Worm (Caenorhabditis elegans) whole organism, L1 larva: Measurements from ENCODE around the gene T19D12.1.
A peak's percentile ranks its signal among the peaks of the same experiment; 100 is the strongest.

Source experiments
- C16A3.4 ChIP-seq: fragments of 150-350 bp; optimal IDR thresholded peaks from 2 replicates; lab custom pipeline; 2014; ENCODE audit warnings: missing biosample characterization, missing genetic modification characterization
- C34B4.2 ChIP-seq: sonication (generic microtip); optimal IDR thresholded peaks from 2 replicates; lab custom pipeline; 2017; ENCODE audit warnings: mild to moderate bottlenecking, missing genetic modification characterization, missing compliant biosample characterization
- F16B12.6 ChIP-seq: fragments of 150-350 bp; optimal IDR thresholded peaks from 2 replicates; lab custom pipeline; 2014; ENCODE audit warnings: missing biosample characterization, missing genetic modification characterization
- Y116A8C.19 ChIP-seq: sonication (generic microtip); optimal IDR thresholded peaks from 2 replicates; lab custom pipeline; 2016; ENCODE audit warnings: missing compliant biosample characterization, missing genetic modification characterization, borderline replicate concordance
- blmp-1 ChIP-seq: fragments of 150-350 bp; optimal IDR thresholded peaks from 2 replicates; lab custom pipeline; 2014; ENCODE audit warnings: missing biosample characterization, missing genetic modification characterization
- ceh-63 ChIP-seq: fragments of 200-800 bp; sonication (Bioruptor generic); optimal IDR thresholded peaks from 2 replicates; lab custom pipeline; 2018; ENCODE audit warnings: mild to moderate bottlenecking, missing genetic modification characterization, missing compliant biosample characterization
- ceh-82 ChIP-seq, 3 experiments: fragments of 150-350 bp in 1 of 3; sonication (generic microtip) in 2 of 3; optimal IDR thresholded peaks; 2 replicates each; lab custom pipeline; 2014 to 2017; ENCODE audit warnings: missing biosample characterization in 3 of 3, missing genetic modification characterization in 3 of 3
- ceh-88 ChIP-seq: fragments of 200-800 bp; sonication (Bioruptor generic); IDR thresholded peaks from 2 replicates; pipeline ENCODE4 v1.3.6; 2022; ENCODE audit warnings: missing genetic modification characterization, missing compliant biosample characterization
- ceh-90 ChIP-seq: sonication (generic microtip); optimal IDR thresholded peaks from 2 replicates; lab custom pipeline; 2016; ENCODE audit warnings: missing genetic modification characterization, missing compliant biosample characterization
- ces-1 ChIP-seq: fragments of 150-350 bp; optimal IDR thresholded peaks from 2 replicates; lab custom pipeline; 2014; ENCODE audit warnings: missing biosample characterization, missing genetic modification reagents, missing genetic modification characterization
- efl-1 ChIP-seq, 4 experiments: fragments of 150-350 bp; optimal IDR thresholded peaks in 3 of 4; peaks in 1 of 4; 1 replicate in 1 of 4; 2 replicates in 3 of 4; lab custom pipeline; 2014; ENCODE audit warnings: missing biosample characterization in 2 of 4, missing genetic modification characterization in 2 of 4, missing genetic modification reagents in 2 of 4
- egl-27 ChIP-seq, 2 experiments: fragments of 150-350 bp in 1 of 2; sonication (generic microtip); optimal IDR thresholded peaks; 3 replicates each; lab custom pipeline; 2017 to 2018; ENCODE audit warnings: missing biosample characterization in 2 of 2, missing genetic modification characterization in 2 of 2, missing genetic modification reagents in 2 of 2
- elt-2 ChIP-seq: sonication (generic microtip); optimal IDR thresholded peaks from 2 replicates; lab custom pipeline; 2016; ENCODE audit warnings: missing genetic modification characterization, mild to moderate bottlenecking, inconsistent platforms, missing compliant biosample characterization, missing genetic modification reagents
- fkh-10 ChIP-seq: sonication (generic microtip); optimal IDR thresholded peaks from 2 replicates; lab custom pipeline; 2017; ENCODE audit warnings: missing biosample characterization, missing genetic modification reagents, missing genetic modification characterization
- fkh-4 ChIP-seq: sonication (generic microtip); optimal IDR thresholded peaks from 2 replicates; lab custom pipeline; 2016; ENCODE audit warnings: missing compliant biosample characterization, missing genetic modification characterization, borderline replicate concordance
- irx-1 ChIP-seq: sonication (generic microtip); optimal IDR thresholded peaks from 2 replicates; lab custom pipeline; 2016; ENCODE audit warnings: missing genetic modification characterization, missing compliant biosample characterization
- jun-1 ChIP-seq: fragments of 150-350 bp; optimal IDR thresholded peaks from 2 replicates; lab custom pipeline; 2014; ENCODE audit warnings: missing biosample characterization, missing genetic modification reagents, missing genetic modification characterization
- lin-13 ChIP-seq: fragments of 150-350 bp; optimal IDR thresholded peaks from 2 replicates; lab custom pipeline; 2014; ENCODE audit warnings: missing biosample characterization, missing genetic modification reagents, missing genetic modification characterization
- lin-14 ChIP-seq: fragments of 200-800 bp; sonication (Bioruptor generic); optimal IDR thresholded peaks from 2 replicates; lab custom pipeline; 2018; ENCODE audit warnings: mild to moderate bottlenecking, missing genetic modification characterization, moderate library complexity, missing compliant biosample characterization
- lin-35 ChIP-seq, 2 experiments: fragments of 150-350 bp; optimal IDR thresholded peaks; 2 replicates each; lab custom pipeline; 2014; ENCODE audit warnings: missing biosample characterization in 2 of 2, missing genetic modification characterization in 2 of 2, missing genetic modification reagents in 2 of 2
- lin-39 ChIP-seq: fragments of 150-350 bp; optimal IDR thresholded peaks from 2 replicates; lab custom pipeline; 2014; ENCODE audit warnings: missing biosample characterization, missing genetic modification reagents, missing genetic modification characterization
- lsy-2 ChIP-seq, 2 experiments: fragments of 150-350 bp; optimal IDR thresholded peaks; 2 replicates each; lab custom pipeline; 2014; ENCODE audit warnings: missing biosample characterization in 2 of 2, missing genetic modification characterization in 2 of 2
- mep-1 ChIP-seq: fragments of 150-350 bp; optimal IDR thresholded peaks from 2 replicates; lab custom pipeline; 2014; ENCODE audit warnings: missing biosample characterization, missing genetic modification characterization
- nhr-11 ChIP-seq: fragments of 150-350 bp; optimal IDR thresholded peaks from 2 replicates; lab custom pipeline; 2014; ENCODE audit warnings: missing biosample characterization, missing genetic modification characterization
- nhr-19 ChIP-seq: fragments of 200-800 bp; sonication (Bioruptor generic); conservative IDR thresholded peaks from 2 replicates; pipeline ENCODE4 v1.3.6; 2022; ENCODE audit warnings: missing genetic modification characterization, missing compliant biosample characterization
- nhr-20 ChIP-seq: sonication (generic microtip); optimal IDR thresholded peaks from 2 replicates; lab custom pipeline; 2016; ENCODE audit warnings: mild to moderate bottlenecking, missing genetic modification characterization, missing compliant biosample characterization
- nhr-28 ChIP-seq: fragments of 150-350 bp; optimal IDR thresholded peaks from 2 replicates; lab custom pipeline; 2014; ENCODE audit warnings: missing biosample characterization, missing genetic modification characterization
- nhr-47 ChIP-seq: sonication (generic microtip); optimal IDR thresholded peaks from 2 replicates; lab custom pipeline; 2016; ENCODE audit warnings: mild to moderate bottlenecking, missing genetic modification characterization, moderate library complexity, missing compliant biosample characterization
- nhr-77 ChIP-seq: fragments of 150-350 bp; optimal IDR thresholded peaks from 2 replicates; lab custom pipeline; 2014; ENCODE audit warnings: missing biosample characterization, missing genetic modification characterization
- nhr-84 ChIP-seq: sonication (generic microtip); optimal IDR thresholded peaks from 2 replicates; lab custom pipeline; 2017; ENCODE audit warnings: missing biosample characterization, missing genetic modification characterization
- nhr-85 ChIP-seq: sonication (generic microtip); peaks from one replicate; lab custom pipeline; 2016; ENCODE audit warnings: missing genetic modification characterization, inconsistent platforms, missing compliant biosample characterization
- rnt-1 ChIP-seq: sonication (generic microtip); optimal IDR thresholded peaks from 2 replicates; lab custom pipeline; 2016; ENCODE audit warnings: mild to moderate bottlenecking, missing genetic modification characterization, moderate library complexity, missing compliant biosample characterization
- snpc-4 ChIP-seq: fragments of 150-350 bp; optimal IDR thresholded peaks from 2 replicates; lab custom pipeline; 2014; ENCODE audit warnings: missing biosample characterization, missing genetic modification characterization
- snu-23 ChIP-seq: sonication (generic microtip); optimal IDR thresholded peaks from 2 replicates; lab custom pipeline; 2016; ENCODE audit warnings: missing genetic modification characterization, missing compliant biosample characterization
- sptf-1 ChIP-seq: fragments of 150-350 bp; optimal IDR thresholded peaks from 2 replicates; lab custom pipeline; 2014; ENCODE audit warnings: missing biosample characterization, missing genetic modification characterization
- sup-37 ChIP-seq: fragments of 200-800 bp; sonication (Bioruptor generic); optimal IDR thresholded peaks from 2 replicates; lab custom pipeline; 2018; ENCODE audit warnings: mild to moderate bottlenecking, missing genetic modification characterization, missing compliant biosample characterization
- swsn-7 ChIP-seq: sonication (generic microtip); optimal IDR thresholded peaks from 2 replicates; lab custom pipeline; 2016; ENCODE audit warnings: missing genetic modification characterization, missing compliant biosample characterization
- tbx-2 ChIP-seq: sonication (generic microtip); optimal IDR thresholded peaks from 2 replicates; lab custom pipeline; 2016; ENCODE audit warnings: missing genetic modification characterization, missing compliant biosample characterization
- unc-130 ChIP-seq: fragments of 150-350 bp; optimal IDR thresholded peaks from 2 replicates; lab custom pipeline; 2017; ENCODE audit warnings: missing biosample characterization, missing genetic modification characterization, inconsistent platforms
- unc-30 ChIP-seq: sonication (generic microtip); optimal IDR thresholded peaks from 2 replicates; lab custom pipeline; 2017; ENCODE audit warnings: missing biosample characterization, missing genetic modification characterization
- unc-62 ChIP-seq: fragments of 150-350 bp; optimal IDR thresholded peaks from 2 replicates; lab custom pipeline; 2014; ENCODE audit warnings: missing biosample characterization, missing genetic modification reagents, missing genetic modification characterization
- unc-86 ChIP-seq: sonication (generic microtip); optimal IDR thresholded peaks from 2 replicates; lab custom pipeline; 2016; ENCODE audit warnings: missing genetic modification characterization, missing compliant biosample characterization
- vab-15 ChIP-seq: sonication (generic microtip); optimal IDR thresholded peaks from 2 replicates; lab custom pipeline; 2017; ENCODE audit warnings: missing genotype, mild to moderate bottlenecking, missing genetic modification characterization, missing compliant biosample characterization
- zip-4 ChIP-seq: fragments of 200-800 bp; sonication (Bioruptor generic); optimal IDR thresholded peaks from 2 replicates; lab custom pipeline; 2018; ENCODE audit warnings: mild to moderate bottlenecking, missing genetic modification characterization, moderate library complexity, missing compliant biosample characterization
- ztf-11 ChIP-seq, 2 experiments: sonication (generic microtip); optimal IDR thresholded peaks; 2 replicates each; lab custom pipeline; 2016 to 2017; ENCODE audit warnings: missing genetic modification characterization in 2 of 2, missing biosample characterization in 1 of 2, missing compliant biosample characterization in 1 of 2

Gene T19D12.1

ce11 chrII:6705593-6706228 is 39.0 kb downstream of the T19D12.1 start, which contains the start of gene rpy-1 (continued):
- no peak for TF ChIP-seq unc-62 (GFP tag; lab: Kevin White, UChicago)
- TF ChIP-seq lin-35 (GFP tag; optimal IDR thresholded peaks at IDR 0.05; lab: Kevin White, UChicago): no peak
- TF ChIP-seq unc-130 (tag; lab: Kevin White, UChicago): no peak
- no peak for TF ChIP-seq nhr-11
- TF ChIP-seq nhr-85 (tag; lab: Kevin White, UChicago): peak; percentile 7
- TF ChIP-seq ces-1: no peak
- no peak for TF ChIP-seq nhr-28 (tag; lab: Kevin White, UChicago)
- TF ChIP-seq rnt-1 (tag; lab: Kevin White, UChicago): peak; percentile 60
- no peak for TF ChIP-seq C16A3.4 (tag; lab: Kevin White, UChicago)
- TF ChIP-seq lin-14 (GFP tag; lab: Kevin White, UChicago): peak; percentile 76
- TF ChIP-seq efl-1 (optimal IDR thresholded peaks at IDR 0.05; lab: Kevin White, UChicago): no peak
- peak in 1 of 2 experiments; percentile 41 for TF ChIP-seq efl-1 (GFP tag; optimal IDR thresholded peaks at IDR 0.05 in 1 of 2; lab: Kevin White, UChicago)
- no peak for TF ChIP-seq elt-2 (tag; lab: Kevin White, UChicago)
- TF ChIP-seq nhr-77 (tag; lab: Kevin White, UChicago): no peak
- no peak for TF ChIP-seq zip-4
- TF ChIP-seq ztf-11 (tag; optimal IDR thresholded peaks at IDR 0.05; lab: Kevin White, UChicago): no peak
- TF ChIP-seq egl-27 (tag; optimal IDR thresholded peaks at IDR 0.05; lab: Kevin White, UChicago): no peak

ce11 chrII:6706552-6707091 is 39.9 kb downstream of the T19D12.1 start:
- TF ChIP-seq tbx-2 (tag; lab: Kevin White, UChicago): peak; percentile 21
- TF ChIP-seq fkh-10 (GFP tag; lab: Kevin White, UChicago): peak; percentile 39
- no peak for TF ChIP-seq mep-1 (tag; lab: Kevin White, UChicago)
- TF ChIP-seq unc-30 (tag; lab: Kevin White, UChicago): no peak
- no peak for TF ChIP-seq ces-1
- TF ChIP-seq snu-23 (GFP tag; lab: Kevin White, UChicago): no peak
- TF ChIP-seq ceh-88: no peak
- TF ChIP-seq nhr-28 (tag; lab: Kevin White, UChicago): no peak
- TF ChIP-seq jun-1 (tag; lab: Kevin White, UChicago): no peak
- TF ChIP-seq C34B4.2 (tag; lab: Kevin White, UChicago): no peak
- TF ChIP-seq nhr-20 (tag; lab: Kevin White, UChicago): no peak
- TF ChIP-seq ceh-63 (GFP tag; lab: Kevin White, UChicago): no peak
- TF ChIP-seq sup-37 (GFP tag; lab: Kevin White, UChicago): no peak
- TF ChIP-seq lin-14 (GFP tag; lab: Kevin White, UChicago): peak; percentile 64
- no peak for TF ChIP-seq fkh-4 (tag; lab: Kevin White, UChicago)
- no peak for TF ChIP-seq F16B12.6 (tag; lab: Kevin White, UChicago)
- TF ChIP-seq sptf-1 (tag; lab: Kevin White, UChicago): no peak
- TF ChIP-seq, all 84 proteins: peak for 3

- peak; percentile 20 for TF ChIP-seq swsn-7
- TF ChIP-seq ceh-90 (tag; lab: Kevin White, UChicago): no peak
- no peak for TF ChIP-seq ceh-63 (GFP tag; lab: Kevin White, UChicago)
- no peak for TF ChIP-seq nhr-84 (tag; lab: Kevin White, UChicago)
- peak; percentile 3 for TF ChIP-seq nhr-20 (tag; lab: Kevin White, UChicago)
- TF ChIP-seq lin-13 (GFP tag; lab: Kevin White, UChicago): peak; percentile 3
- TF ChIP-seq irx-1 (tag; lab: Kevin White, UChicago): peak; percentile 5
- TF ChIP-seq blmp-1: peak; percentile 61
- peak in 1 of 2 experiments; percentile 33 for TF ChIP-seq lsy-2 (tag; optimal IDR thresholded peaks at IDR 0.05; lab: Kevin White, UChicago)
- TF ChIP-seq rnt-1 (tag; lab: Kevin White, UChicago): peak; percentile 85
- TF ChIP-seq vab-15 (tag; lab: Kevin White, UChicago): peak; percentile 15
- peak; percentile 5 for TF ChIP-seq unc-86 (tag; lab: Kevin White, UChicago)
- peak; percentile 85 for TF ChIP-seq lin-39
- TF ChIP-seq nhr-19 (GFP tag; lab: Robert Waterston, UW): peak; percentile 40; the same call in 1 of the 2 replicates
- peak; percentile 92 for TF ChIP-seq lin-14 (GFP tag; lab: Kevin White, UChicago)
- TF ChIP-seq lin-35 (GFP tag; optimal IDR thresholded peaks at IDR 0.05; lab: Kevin White, UChicago): peak in 1 of 2 experiments; percentile 2
- TF ChIP-seq snpc-4 (tag; lab: Kevin White, UChicago): no peak
- peak; percentile 49 for TF ChIP-seq tbx-2 (tag; lab: Kevin White, UChicago)
- peak; percentile 24 for TF ChIP-seq nhr-47 (tag; lab: Kevin White, UChicago)
- TF ChIP-seq Y116A8C.19 (tag; lab: Kevin White, UChicago): no peak
- peak in 1 of 3 experiments; percentile 1 for TF ChIP-seq ceh-82 (tag; optimal IDR thresholded peaks at IDR 0.05; lab: Kevin White, UChicago)
- TF ChIP-seq fkh-4 (tag; lab: Kevin White, UChicago): no peak
These were observed 41.0 kb downstream of the T19D12.1 start for ce11 chrII:6707496-6708260.
